Fruit fly (Drosophila melanogaster): ENCODE data around the gene nAChRalpha4.

The nAChRalpha4 gene

dm6 chr3L:23206424-23206823 lies at the start of gene nAChRalpha4:
TSS of gene nAChRalpha4 (plus strand) at chr3L:23206669.
- TF ChIP-seq CG8478 (optimal IDR thresholded peaks at IDR 0.05) (no peak), CTCF (optimal IDR thresholded peaks at IDR 0.05) (no peak)

dm6 chr3L:23174146-23174545 lies 32.3 kb upstream of the nAChRalpha4 start, which contains the start of gene CG34031:
TSS of gene CG34031 (plus strand) at chr3L:23174446.
- TF ChIP-seq CG8478 (optimal IDR thresholded peaks at IDR 0.05) (no peak), CTCF (optimal IDR thresholded peaks at IDR 0.05) (no peak)

DNA sequence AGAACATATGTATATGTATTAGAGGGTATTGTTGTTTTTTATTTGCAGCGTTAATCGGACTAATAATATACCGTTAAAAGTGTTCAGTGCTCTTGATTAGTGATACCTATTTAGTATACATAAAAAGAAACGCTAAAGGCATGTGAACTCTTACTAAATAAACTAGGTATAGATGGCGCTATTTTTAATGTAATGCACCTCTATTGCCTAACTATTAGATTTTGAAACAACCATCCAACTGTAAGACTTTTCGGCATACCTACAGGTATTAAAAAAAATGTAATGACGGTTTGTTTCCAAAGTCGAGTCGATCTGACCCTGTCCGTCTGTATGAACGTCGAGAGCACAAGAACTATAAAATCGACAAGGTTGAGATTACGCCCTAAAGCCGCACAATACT lies 592 bp downstream of the nAChRalpha4 start:
- no peak for TF ChIP-seq CG8478 (optimal IDR thresholded peaks at IDR 0.05)
- peak in 1 of 2 experiments; percentile 10 for TF ChIP-seq CTCF (optimal IDR thresholded peaks at IDR 0.05)

dm6 chr3L:23214158-23214557 lies 7.7 kb downstream of the nAChRalpha4 start:
- no peak for TF ChIP-seq CTCF (optimal IDR thresholded peaks at IDR 0.05)
- no peak for TF ChIP-seq CG8478 (optimal IDR thresholded peaks at IDR 0.05)

DNA sequence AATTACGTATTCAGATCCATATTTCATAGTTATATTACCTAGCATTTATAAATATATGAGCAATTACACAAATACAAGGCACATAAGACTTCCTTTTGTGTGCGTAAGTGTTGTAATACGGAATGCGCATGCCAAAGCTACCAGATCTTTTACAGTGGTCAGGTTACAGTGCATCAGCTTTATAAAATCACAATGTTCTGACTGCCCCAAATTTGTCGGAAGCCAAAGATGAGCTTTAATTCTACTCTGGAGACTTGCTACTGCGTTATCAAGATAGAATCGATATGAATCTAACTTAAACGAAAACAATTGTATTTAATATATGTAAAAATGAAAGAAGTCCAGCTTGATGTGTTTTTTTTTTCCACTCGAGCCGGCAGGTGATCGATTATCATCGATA lies 34.4 kb downstream of the nAChRalpha4 start:
- TF ChIP-seq CG8478 (optimal IDR thresholded peaks at IDR 0.05) (no peak), CTCF (optimal IDR thresholded peaks at IDR 0.05) (no peak)

- TF ChIP-seq CG8478 (optimal IDR thresholded peaks at IDR 0.05) (no peak), CTCF (optimal IDR thresholded peaks at IDR 0.05) (no peak)
Observed at dm6 chr3L:23249027-23249426, 42.6 kb downstream of the nAChRalpha4 start.

DNA sequence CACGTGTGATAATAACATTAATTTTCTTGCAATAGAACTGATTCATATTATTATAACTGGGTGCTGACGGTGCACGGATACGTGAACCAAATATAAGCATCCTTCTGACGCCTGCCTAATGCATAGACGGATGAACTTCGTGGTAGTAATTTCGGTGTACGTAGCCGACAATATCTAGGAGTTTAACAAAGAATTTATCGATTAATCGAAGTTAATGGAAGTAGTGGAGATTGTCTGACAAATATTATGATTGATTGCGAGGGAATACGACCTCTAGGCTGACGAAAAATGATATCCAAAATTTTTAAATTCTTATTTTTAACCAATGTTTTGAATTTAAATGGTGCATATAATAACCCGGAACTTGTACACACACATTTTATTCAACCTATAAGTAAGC lies 44.1 kb downstream of the nAChRalpha4 start:
- TF ChIP-seq CG8478 (optimal IDR thresholded peaks at IDR 0.05) (no peak), CTCF (optimal IDR thresholded peaks at IDR 0.05) (no peak)

DNA sequence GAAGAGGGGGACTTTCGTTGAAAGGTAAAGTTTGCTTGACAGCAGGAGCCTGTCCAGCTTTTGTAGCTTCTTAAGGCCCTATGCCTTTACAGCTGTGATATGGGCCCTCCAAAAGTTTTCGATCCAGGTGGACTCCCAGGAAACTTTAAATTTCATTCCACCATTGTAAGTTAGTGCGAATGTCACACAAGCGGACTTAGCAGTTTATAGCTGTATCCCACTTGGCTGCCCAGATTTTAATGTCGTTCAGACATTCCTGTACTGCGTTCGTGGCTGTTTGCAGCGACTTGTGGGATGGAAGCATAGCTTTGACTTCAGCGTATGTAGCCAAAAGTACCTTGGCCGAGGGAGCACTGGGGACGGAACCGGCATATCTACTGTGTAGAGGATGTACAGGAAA lies 52.0 kb downstream of the nAChRalpha4 start:
- TF ChIP-seq CTCF (optimal IDR thresholded peaks at IDR 0.05): no peak
- no peak for TF ChIP-seq CG8478 (optimal IDR thresholded peaks at IDR 0.05)

DNA sequence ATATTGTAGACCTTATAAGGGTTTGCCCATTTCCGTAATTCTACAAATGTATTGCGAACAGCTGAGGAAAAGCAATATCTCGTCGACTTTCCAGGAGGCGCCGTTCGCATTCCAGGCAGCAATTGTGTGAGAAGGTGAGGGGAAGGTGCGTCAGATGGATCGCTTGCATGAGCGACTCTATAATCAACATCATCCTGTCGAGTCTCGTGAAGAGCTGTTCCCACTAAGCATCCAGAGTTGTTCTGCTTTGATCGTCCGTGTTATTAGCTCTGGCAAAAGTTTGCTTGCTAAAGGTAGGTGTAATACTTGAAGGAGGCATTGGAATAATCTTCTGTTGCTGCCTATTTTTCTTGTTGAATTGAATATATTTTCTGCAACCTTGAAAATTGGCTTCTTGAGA lies 53.5 kb downstream of the nAChRalpha4 start:
- TF ChIP-seq CTCF (optimal IDR thresholded peaks at IDR 0.05) (no peak), CG8478 (optimal IDR thresholded peaks at IDR 0.05) (no peak)

- TF ChIP-seq CG8478 (optimal IDR thresholded peaks at IDR 0.05) (no peak), CTCF (optimal IDR thresholded peaks at IDR 0.05) (no peak)
Observed at dm6 chr3L:23262563-23262962, 56.1 kb downstream of the nAChRalpha4 start.

dm6 chr3L:23278131-23278530 lies 71.7 kb downstream of the nAChRalpha4 start:
- TF ChIP-seq CTCF (optimal IDR thresholded peaks at IDR 0.05) (no peak), CG8478 (optimal IDR thresholded peaks at IDR 0.05) (no peak)

dm6 chr3L:23279021-23279639 lies 72.7 kb downstream of the nAChRalpha4 start:
- TF ChIP-seq CG8478 (optimal IDR thresholded peaks at IDR 0.05) (no peak), CTCF (optimal IDR thresholded peaks at IDR 0.05) (no peak)

dm6 chr3L:23336557-23336956 lies 130.1 kb downstream of the nAChRalpha4 start:
- TF ChIP-seq CG8478 (optimal IDR thresholded peaks at IDR 0.05) (no peak), CTCF (optimal IDR thresholded peaks at IDR 0.05) (no peak)

Measured in S2 (cell line).